Worm (Caenorhabditis elegans): ENCODE measurements around the gene C39D10.7.

C39D10.7 gene

ce11 chrX:7915616-7916015 lies 1.9 kb upstream of the C39D10.7 start:
- no peak for TF ChIP-seq ztf-11 (tag; optimal IDR thresholded peaks at IDR 0.05)
- TF ChIP-seq set-16 (GFP tag; IDR thresholded peaks at IDR 0.05) = no peak
- no peak for TF ChIP-seq rbr-2 (tag; optimal IDR thresholded peaks at IDR 0.05)
- no peak for TF ChIP-seq zip-11 (GFP tag; IDR thresholded peaks at IDR 0.05)
- TF ChIP-seq dmd-9 (GFP tag; IDR thresholded peaks at IDR 0.05) = no peak
- no peak for TF ChIP-seq daf-16 (GFP tag; optimal IDR thresholded peaks at IDR 0.05)
- TF ChIP-seq daf-16 (tag; optimal IDR thresholded peaks at IDR 0.05) = no peak
- no peak for TF ChIP-seq mdl-1 (tag; optimal IDR thresholded peaks at IDR 0.05)

- TF ChIP-seq F37D6.2 (tag; optimal IDR thresholded peaks at IDR 0.05) (no peak), dmd-6 (GFP tag; IDR thresholded peaks at IDR 0.05) (peak; percentile 50), nhr-102 (tag; optimal IDR thresholded peaks at IDR 0.05) (peak; percentile 33), zip-2 (tag; optimal IDR thresholded peaks at IDR 0.05) (peak; percentile 53), pha-4 (GFP tag; IDR thresholded peaks at IDR 0.05) (peak; percentile 67; the same call in 1 of the 2 replicates), pha-4 (tag; optimal IDR thresholded peaks at IDR 0.05) (no peak), egl-43 (GFP tag; IDR thresholded peaks at IDR 0.05) (peak; percentile 73), daf-16 (GFP tag; optimal IDR thresholded peaks at IDR 0.05) (peak; percentile 22 to 68), daf-16 (tag; optimal IDR thresholded peaks at IDR 0.05) (no peak), ceh-32 (tag; optimal IDR thresholded peaks at IDR 0.05; ENCODE audit: poor library complexity) (no peak), sdz-12 (GFP tag; optimal IDR thresholded peaks at IDR 0.05) (no peak), spr-3 (GFP tag; optimal IDR thresholded peaks at IDR 0.05) (no peak), nhr-76 (tag; optimal IDR thresholded peaks at IDR 0.05) (no peak), skn-1 (tag; optimal IDR thresholded peaks at IDR 0.05) (no peak), Y75B8A.6 (GFP tag; IDR thresholded peaks at IDR 0.05) (0 out of 2 replicates have a peak, but pooled peaks have one; percentile 26), dmd-9 (GFP tag; IDR thresholded peaks at IDR 0.05) (no peak), zfp-3 (GFP tag; conservative IDR thresholded peaks at IDR 0.05) (0 out of 2 replicates have a peak, but pooled peaks have one; percentile 24), nhr-48 (tag; optimal IDR thresholded peaks at IDR 0.05) (peak; percentile 27), ctbp-1 (GFP tag; IDR thresholded peaks at IDR 0.05) (0 out of 2 replicates have a peak, but pooled peaks have one; percentile 25), hlh-30 (tag; optimal IDR thresholded peaks at IDR 0.05; ENCODE audit: insufficient read depth) (peak; percentile 16), lin-13 (GFP tag; optimal IDR thresholded peaks at IDR 0.05) (peak; percentile 5), daf-19 (GFP tag; conservative IDR thresholded peaks at IDR 0.05) (0 out of 2 replicates have a peak, but pooled peaks have one; percentile 30), mep-1 (tag; optimal IDR thresholded peaks at IDR 0.05) (no peak), madf-5 (GFP tag; IDR thresholded peaks at IDR 0.05) (peak in 1 of 2 experiments; percentile 44; a peak in 1 of 4 replicates), php-3 (GFP tag; IDR thresholded peaks at IDR 0.05) (0 out of 2 replicates have a peak, but pooled peaks have one; percentile 29), unc-62 (GFP tag; optimal IDR thresholded peaks at IDR 0.05 in 1 of 2) (peak in 1 of 2 experiments; percentile 96), unc-62 (tag; optimal IDR thresholded peaks at IDR 0.05) (no peak), ceh-44 (GFP tag; IDR thresholded peaks at IDR 0.05) (peak; percentile 40; the same call in 1 of the 2 replicates), T20F7.1 (GFP tag; optimal IDR thresholded peaks at IDR 0.05) (peak; percentile 34), lin-39 (tag; optimal IDR thresholded peaks at IDR 0.05) (no peak), Y5F2A.4 (GFP tag; optimal IDR thresholded peaks at IDR 0.05) (no peak), vab-7 (GFP tag; IDR thresholded peaks at IDR 0.05) (peak; percentile 79), daf-12 (tag; optimal IDR thresholded peaks at IDR 0.05) (no peak), duxl-1 (tag; optimal IDR thresholded peaks at IDR 0.05; ENCODE audit: poor library complexity) (peak; percentile 36), D1046.2 (GFP tag; IDR thresholded peaks at IDR 0.05) (peak; percentile 76; the same call in 1 of the 2 replicates), arid-1 (GFP tag; conservative IDR thresholded peaks at IDR 0.05) (0 out of 2 replicates have a peak, but pooled peaks have one; percentile 49), Y48G9A.11 (GFP tag; IDR thresholded peaks at IDR 0.05) (peak; percentile 38; the same call in 1 of the 2 replicates), hmg-1.1 (GFP tag; IDR thresholded peaks at IDR 0.05) (peak; percentile 37; the same call in 1 of the 2 replicates), tra-1 (GFP tag; IDR thresholded peaks at IDR 0.05) (no peak), ces-1 (GFP tag; optimal IDR thresholded peaks at IDR 0.05) (no peak), F26F4.8 (GFP tag; conservative IDR thresholded peaks at IDR 0.05) (no peak), snpc-1.2 (GFP tag; IDR thresholded peaks at IDR 0.05) (peak; percentile 66), ZK337.2 (GFP tag; IDR thresholded peaks at IDR 0.05) (peak; percentile 35; the same call in 1 of the 2 replicates)
Observed at ce11 chrX:7906430-7907014, 7.2 kb downstream of the C39D10.7 start, which contains the start of gene C39D10.1. C39D10.1 (plus strand) TSS chrX:7906964.
